Worm (Caenorhabditis elegans): ENCODE results near the gene lite-1.
A peak's percentile ranks its signal among the peaks of the same experiment; 100 is the strongest.

ce11 chrX:6219892-6220291 lies 10.7 kb downstream of the lite-1 start:
- TF ChIP-seq dao-5 (tag; optimal IDR thresholded peaks at IDR 0.05) (no peak), him-1 (tag; optimal IDR thresholded peaks at IDR 0.05) (peak; percentile 57), W03F9.2 (tag; optimal IDR thresholded peaks at IDR 0.05) (no peak)

Measured in whole organism, L4/young adult.